Worm (Caenorhabditis elegans) whole organism, mixed stage, embryonic: ENCODE data around the gene pmt-1.
A peak's percentile ranks its signal among the peaks of the same experiment; 100 is the strongest.

Source experiments
- M03D4.4 ChIP-seq: sonication (generic microtip); optimal IDR thresholded peaks from 2 replicates; lab custom pipeline; 2017; ENCODE audit warnings: mild to moderate bottlenecking, missing genetic modification characterization, missing compliant biosample characterization
- bed-3 ChIP-seq: fragments of 200-800 bp; sonication (Bioruptor generic); optimal IDR thresholded peaks from 3 replicates; lab custom pipeline; 2018; ENCODE audit warnings: mild to moderate bottlenecking, missing genetic modification characterization, moderate library complexity, missing compliant biosample characterization
- blmp-1 ChIP-seq: fragments of 150-350 bp; optimal IDR thresholded peaks from 2 replicates; lab custom pipeline; 2014; ENCODE audit warnings: missing biosample characterization, missing genetic modification characterization
- ceh-39 ChIP-seq: fragments of 150-350 bp; optimal IDR thresholded peaks from 2 replicates; lab custom pipeline; 2014; ENCODE audit warnings: missing biosample characterization, missing genetic modification characterization
- ceh-43 ChIP-seq: fragments of 200-800 bp; sonication (Bioruptor generic); optimal IDR thresholded peaks from 2 replicates; lab custom pipeline; 2018; ENCODE audit warnings: mild to moderate bottlenecking, missing genetic modification characterization, moderate library complexity, missing compliant biosample characterization
- ceh-83 ChIP-seq: fragments of 200-800 bp; sonication (Bioruptor generic); optimal IDR thresholded peaks from 2 replicates; lab custom pipeline; 2018; ENCODE audit warnings: mild to moderate bottlenecking, missing genetic modification characterization, missing compliant biosample characterization
- ces-1 ChIP-seq: fragments of 150-350 bp; optimal IDR thresholded peaks from 2 replicates; lab custom pipeline; 2014; ENCODE audit warnings: missing biosample characterization, missing genetic modification reagents, missing genetic modification characterization
- cnd-1 ChIP-seq: fragments of 200-800 bp; sonication (Bioruptor generic); optimal IDR thresholded peaks from 2 replicates; lab custom pipeline; 2018; ENCODE audit warnings: mild to moderate bottlenecking, missing genetic modification characterization, missing compliant biosample characterization
- drap-1 ChIP-seq: fragments of 200-800 bp; sonication (Bioruptor generic); optimal IDR thresholded peaks from 3 replicates; lab custom pipeline; 2018; ENCODE audit warnings: mild to moderate bottlenecking, missing genetic modification characterization, missing compliant biosample characterization
- elt-1 ChIP-seq: sonication (generic microtip); optimal IDR thresholded peaks from 2 replicates; lab custom pipeline; 2017; ENCODE audit warnings: missing genetic modification characterization, mild to moderate bottlenecking, missing compliant biosample characterization, antibody characterized with exemption, moderate library complexity, borderline replicate concordance; ENCODE audit not compliant: insufficient read depth
- elt-3 ChIP-seq: fragments of 150-350 bp; optimal IDR thresholded peaks from 2 replicates; lab custom pipeline; 2014; ENCODE audit warnings: missing biosample characterization, missing genetic modification characterization
- flh-1 ChIP-seq: fragments of 200-800 bp; sonication (Bioruptor generic); optimal IDR thresholded peaks from 2 replicates; lab custom pipeline; 2018; ENCODE audit warnings: mild to moderate bottlenecking, missing genetic modification characterization, moderate library complexity, missing compliant biosample characterization
- ham-2 ChIP-seq: fragments of 200-800 bp; sonication (Bioruptor generic); optimal IDR thresholded peaks from 2 replicates; lab custom pipeline; 2018; ENCODE audit warnings: mild to moderate bottlenecking, missing genetic modification characterization, missing compliant biosample characterization
- hlh-1 ChIP-seq: fragments of 150-350 bp; optimal IDR thresholded peaks from 2 replicates; lab custom pipeline; 2014; ENCODE audit warnings: missing biosample characterization, missing genetic modification reagents, missing genetic modification characterization
- lin-13 ChIP-seq: fragments of 150-350 bp; optimal IDR thresholded peaks from 2 replicates; lab custom pipeline; 2014; ENCODE audit warnings: missing biosample characterization, missing genetic modification characterization
- lin-32 ChIP-seq: fragments of 200-800 bp; sonication (Bioruptor generic); optimal IDR thresholded peaks from 2 replicates; lab custom pipeline; 2018; ENCODE audit warnings: mild to moderate bottlenecking, missing genetic modification characterization, missing compliant biosample characterization
- lsy-2 ChIP-seq: fragments of 150-350 bp; optimal IDR thresholded peaks from 2 replicates; lab custom pipeline; 2014; ENCODE audit warnings: missing biosample characterization, missing genetic modification characterization
- mab-5 ChIP-seq: fragments of 150-350 bp; optimal IDR thresholded peaks from 2 replicates; lab custom pipeline; 2014; ENCODE audit warnings: missing biosample characterization, missing genetic modification characterization
- mep-1 ChIP-seq: fragments of 150-350 bp; optimal IDR thresholded peaks from 2 replicates; lab custom pipeline; 2017; ENCODE audit warnings: missing biosample characterization, missing genetic modification reagents, missing genetic modification characterization, inconsistent platforms
- mls-2 ChIP-seq: sonication (generic microtip); optimal IDR thresholded peaks from 2 replicates; lab custom pipeline; 2016; ENCODE audit warnings: mild to moderate bottlenecking, missing genetic modification characterization, moderate library complexity, missing compliant biosample characterization
- nhr-12 ChIP-seq: fragments of 150-350 bp; optimal IDR thresholded peaks from 2 replicates; lab custom pipeline; 2014; ENCODE audit warnings: missing biosample characterization, missing genetic modification characterization
- nhr-2 ChIP-seq: fragments of 150-350 bp; optimal IDR thresholded peaks from 2 replicates; lab custom pipeline; 2014; ENCODE audit warnings: missing biosample characterization, missing genetic modification characterization
- nhr-237 ChIP-seq: fragments of 150-350 bp; optimal IDR thresholded peaks from 2 replicates; lab custom pipeline; 2014; ENCODE audit warnings: missing biosample characterization, missing genetic modification characterization
- nhr-28 ChIP-seq: fragments of 150-350 bp; optimal IDR thresholded peaks from 2 replicates; lab custom pipeline; 2014; ENCODE audit warnings: missing biosample characterization, missing genetic modification characterization
- nhr-76 ChIP-seq: sonication (generic microtip); optimal IDR thresholded peaks from 2 replicates; lab custom pipeline; 2017; ENCODE audit warnings: missing biosample characterization, missing genetic modification characterization
- pha-4 ChIP-seq: fragments of 150-350 bp; optimal IDR thresholded peaks from 2 replicates; lab custom pipeline; 2018; ENCODE audit warnings: missing biosample characterization, missing genetic modification reagents, missing genetic modification characterization
- sem-2 ChIP-seq: fragments of 200-800 bp; sonication (Bioruptor generic); optimal IDR thresholded peaks from 2 replicates; lab custom pipeline; 2018; ENCODE audit warnings: mild to moderate bottlenecking, missing genetic modification characterization, missing compliant biosample characterization
- snpc-4 ChIP-seq: fragments of 150-350 bp; optimal IDR thresholded peaks from 2 replicates; lab custom pipeline; 2014; ENCODE audit warnings: missing biosample characterization, missing genetic modification characterization
- sptf-1 ChIP-seq: sonication (generic microtip); optimal IDR thresholded peaks from 2 replicates; lab custom pipeline; 2017; ENCODE audit warnings: mild to moderate bottlenecking, missing genetic modification characterization, moderate library complexity, missing compliant biosample characterization
- tbx-8 ChIP-seq: fragments of 200-800 bp; sonication (Bioruptor generic); optimal IDR thresholded peaks from 2 replicates; lab custom pipeline; 2018; ENCODE audit warnings: mild to moderate bottlenecking, missing genetic modification characterization, moderate library complexity, missing compliant biosample characterization
- unc-120 ChIP-seq: sonication (generic microtip); optimal IDR thresholded peaks from 2 replicates; lab custom pipeline; 2017; ENCODE audit warnings: missing genetic modification characterization, missing compliant biosample characterization; ENCODE audit not compliant: poor library complexity, severe bottlenecking
- unc-39 ChIP-seq: fragments of 150-350 bp; optimal IDR thresholded peaks from 2 replicates; lab custom pipeline; 2014; ENCODE audit warnings: missing biosample characterization, missing genetic modification characterization
- unc-62 ChIP-seq: fragments of 150-350 bp; optimal IDR thresholded peaks from 2 replicates; lab custom pipeline; 2014; ENCODE audit warnings: missing biosample characterization, missing genetic modification reagents, missing genetic modification characterization
- zip-8 ChIP-seq: fragments of 150-350 bp; optimal IDR thresholded peaks from 2 replicates; lab custom pipeline; 2014; ENCODE audit warnings: missing biosample characterization, missing genetic modification characterization
- ztf-11 ChIP-seq: fragments of 150-350 bp; optimal IDR thresholded peaks from 2 replicates; lab custom pipeline; 2014; ENCODE audit warnings: missing biosample characterization, missing genetic modification characterization

Gene pmt-1

DNA sequence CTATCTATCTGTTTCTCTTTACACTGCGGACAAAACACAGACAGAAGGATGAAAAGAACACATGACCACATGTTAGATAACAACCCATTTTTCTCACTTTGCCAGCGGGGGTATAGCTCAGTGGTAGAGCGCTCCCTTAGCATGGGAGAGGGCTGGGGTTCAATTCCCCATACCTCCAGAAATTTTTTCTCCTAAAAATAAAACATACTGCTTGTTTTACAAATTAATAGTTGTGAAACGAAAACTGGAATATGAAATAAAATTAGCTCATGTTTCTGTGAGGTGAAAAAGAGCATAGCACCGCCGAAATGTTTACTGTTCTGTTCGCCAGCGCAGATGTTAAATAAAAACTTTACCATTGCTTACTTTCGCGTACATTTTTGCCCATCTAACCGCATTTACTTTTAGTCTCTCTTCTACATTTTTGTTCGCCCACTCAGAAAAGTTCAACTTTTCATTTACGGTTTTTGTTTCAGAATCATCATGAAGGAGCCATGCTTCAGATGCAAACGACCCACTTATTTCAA, 10.0 kb upstream of the pmt-1 start, which contains the start of gene ZK622.4:
Gene ZK622.4 (plus strand): TSS at position 477 of the 527 bp plus-strand sequence.
- TF ChIP-seq tbx-8 (GFP tag; lab: Kevin White, UChicago) (peak; percentile 77), mab-5 (no peak), ceh-83 (peak; percentile 87), elt-3 (tag; lab: Kevin White, UChicago) (no peak), ztf-11 (tag; lab: Kevin White, UChicago) (peak; percentile 20), zip-8 (tag; lab: Kevin White, UChicago) (no peak), lin-13 (tag; lab: Kevin White, UChicago) (no peak), nhr-12 (tag; lab: Kevin White, UChicago) (no peak), lsy-2 (tag; lab: Kevin White, UChicago) (no peak), ceh-39 (tag; lab: Kevin White, UChicago) (no peak), hlh-1 (tag; lab: Kevin White, UChicago) (no peak), M03D4.4 (tag; lab: Kevin White, UChicago) (peak; percentile 88), sptf-1 (tag; lab: Kevin White, UChicago) (peak; percentile 93), nhr-28 (tag; lab: Kevin White, UChicago) (peak; percentile 80), sem-2 (GFP tag; lab: Kevin White, UChicago) (peak; percentile 84), ces-1 (GFP tag; lab: Kevin White, UChicago) (peak; percentile 27), nhr-237 (tag; lab: Kevin White, UChicago) (peak; percentile 49), pha-4 (tag; lab: Kevin White, UChicago) (peak; percentile 5), drap-1 (GFP tag; lab: Kevin White, UChicago) (peak; percentile 89), mls-2 (peak; percentile 90), unc-120 (tag; lab: Kevin White, UChicago) (peak; percentile 91), cnd-1 (tag; lab: Kevin White, UChicago) (peak; percentile 90), lin-32 (GFP tag; lab: Kevin White, UChicago) (peak; percentile 78), ceh-43 (GFP tag; lab: Kevin White, UChicago) (peak; percentile 81), nhr-2 (tag; lab: Kevin White, UChicago) (no peak), unc-62 (GFP tag; lab: Kevin White, UChicago) (peak; percentile 46), bed-3 (peak; percentile 71), flh-1 (GFP tag; lab: Kevin White, UChicago) (peak; percentile 62), unc-39 (tag; lab: Kevin White, UChicago) (no peak), mep-1 (tag; lab: Kevin White, UChicago) (peak; percentile 69), elt-1 (tag; lab: Kevin White, UChicago) (no peak), nhr-76 (tag; lab: Kevin White, UChicago) (no peak), ham-2 (peak; percentile 91), blmp-1 (tag; lab: Kevin White, UChicago) (peak; percentile 8), snpc-4 (tag; lab: Kevin White, UChicago) (no peak)
- TF ChIP-seq, all 35 proteins: peak for 22

DNA sequence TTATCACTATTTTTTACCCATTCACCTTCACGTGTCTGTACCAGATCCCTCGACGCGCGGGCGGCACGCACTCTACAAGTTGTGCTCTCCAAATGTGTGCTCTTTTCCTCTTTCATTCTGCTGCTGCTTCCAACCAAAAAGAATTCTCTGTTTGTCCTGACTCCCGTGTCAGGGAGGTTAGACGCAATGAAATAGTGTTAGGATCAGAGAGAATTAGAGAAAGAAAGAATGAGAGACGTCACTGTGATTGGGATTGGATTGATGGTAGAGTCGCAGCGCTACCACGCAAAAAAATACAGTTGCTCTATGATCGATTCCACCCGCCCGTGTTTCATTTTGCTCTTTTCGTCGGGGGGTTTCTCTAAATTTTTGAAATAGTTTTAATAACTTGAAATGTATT, 8.7 kb upstream of the pmt-1 start:
- no peak for TF ChIP-seq unc-120 (tag; lab: Kevin White, UChicago)
- TF ChIP-seq mep-1 (tag; lab: Kevin White, UChicago) = no peak
- no peak for TF ChIP-seq sptf-1 (tag; lab: Kevin White, UChicago)
- TF ChIP-seq M03D4.4 (tag; lab: Kevin White, UChicago) = no peak
- no peak for TF ChIP-seq tbx-8 (GFP tag; lab: Kevin White, UChicago)
- TF ChIP-seq nhr-237 (tag; lab: Kevin White, UChicago) = no peak
- no peak for TF ChIP-seq lsy-2 (tag; lab: Kevin White, UChicago)
- no peak for TF ChIP-seq unc-62 (GFP tag; lab: Kevin White, UChicago)
- TF ChIP-seq ceh-39 (tag; lab: Kevin White, UChicago) = no peak
- TF ChIP-seq mab-5 = no peak
- no peak for TF ChIP-seq pha-4 (tag; lab: Kevin White, UChicago)
- no peak for TF ChIP-seq zip-8 (tag; lab: Kevin White, UChicago)
- TF ChIP-seq lin-32 (GFP tag; lab: Kevin White, UChicago) = no peak

DNA sequence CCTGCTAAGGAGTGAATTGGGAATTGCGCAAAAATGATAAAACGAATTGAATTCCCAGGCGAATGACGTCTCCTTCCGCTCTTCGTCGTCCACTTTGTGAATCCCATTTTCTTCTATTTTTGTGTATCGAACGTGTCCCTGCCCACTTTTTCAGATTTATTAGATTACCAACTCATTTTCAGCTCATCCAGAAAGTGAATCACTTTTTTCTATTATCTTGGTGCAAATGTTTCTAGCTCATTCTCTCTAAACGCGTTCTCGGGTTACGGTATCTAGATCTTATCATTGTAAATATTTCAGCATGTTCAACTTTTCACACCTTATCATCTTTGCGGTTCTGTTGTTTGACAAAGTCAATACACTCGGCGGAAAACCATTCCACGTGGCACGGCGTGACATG, 6.8 kb upstream of the pmt-1 start, which contains the start of gene ZK622.5:
Gene ZK622.5 (plus strand): TSS at position 301 of the 400 bp plus-strand sequence.
- TF ChIP-seq snpc-4 (tag; lab: Kevin White, UChicago) = no peak
- TF ChIP-seq mls-2 = no peak
- TF ChIP-seq nhr-2 (tag; lab: Kevin White, UChicago) = no peak
- no peak for TF ChIP-seq cnd-1 (tag; lab: Kevin White, UChicago)
- TF ChIP-seq pha-4 (tag; lab: Kevin White, UChicago) = no peak
- TF ChIP-seq drap-1 (GFP tag; lab: Kevin White, UChicago) = no peak
- TF ChIP-seq lin-32 (GFP tag; lab: Kevin White, UChicago) = no peak
- TF ChIP-seq flh-1 (GFP tag; lab: Kevin White, UChicago) = no peak
- no peak for TF ChIP-seq ceh-39 (tag; lab: Kevin White, UChicago)
